Fruit fly (Drosophila melanogaster) whole organism, embryonic: ENCODE measurements around the gene SkpD.

ENCODE experiments used
- Ada2b ChIP-seq: fragments of 200-800 bp; sonication (Bioruptor generic); IDR thresholded peaks from 2 replicates; pipeline ENCODE4 v1.3.6; 2022; ENCODE audit warnings: missing biosample characterization, missing genetic modification characterization
- BEAF-32 ChIP-seq: fragments of 200-800 bp; sonication (Bioruptor generic); optimal IDR thresholded peaks from 3 replicates; lab custom pipeline; 2017; ENCODE audit warnings: missing biosample characterization, missing genetic modification characterization, mild to moderate bottlenecking, moderate library complexity, missing genetic modification reagents
- CG1024 ChIP-seq: fragments of 200-800 bp; sonication (Bioruptor generic); IDR thresholded peaks from 2 replicates; pipeline ENCODE4 v1.3.6; 2022; ENCODE audit warnings: missing biosample characterization, missing genetic modification characterization
- CG10366 ChIP-seq: fragments of 200-800 bp; sonication (Bioruptor generic); IDR thresholded peaks from 2 replicates; pipeline ENCODE4 v1.3.6; 2022; ENCODE audit warnings: missing biosample characterization, missing genetic modification characterization
- CG10959 ChIP-seq: fragments of 200-800 bp; sonication (Bioruptor generic); IDR thresholded peaks from 2 replicates; pipeline ENCODE4 v1.3.6; 2022; ENCODE audit warnings: missing biosample characterization, missing genetic modification characterization
- CG11093 ChIP-seq: fragments of 200-800 bp; sonication (Bioruptor generic); IDR thresholded peaks from 3 replicates; pipeline ENCODE4 v1.3.6; 2022; ENCODE audit warnings: missing biosample characterization, missing genetic modification characterization
- CG11504 ChIP-seq: fragments of 200-800 bp; sonication (Bioruptor generic); optimal IDR thresholded peaks from 3 replicates; lab custom pipeline; 2019; ENCODE audit warnings: missing biosample characterization, mild to moderate bottlenecking, missing genetic modification characterization, moderate library complexity
- CG12219 ChIP-seq: fragments of 200-800 bp; sonication (Bioruptor generic); optimal IDR thresholded peaks from 3 replicates; lab custom pipeline; 2018; ENCODE audit warnings: missing biosample characterization, mild to moderate bottlenecking, missing genetic modification characterization
- CG12744 ChIP-seq: fragments of 200-800 bp; sonication (Bioruptor generic); optimal IDR thresholded peaks from 2 replicates; lab custom pipeline; 2016; ENCODE audit warnings: missing biosample characterization, missing genetic modification characterization
- CG13624 ChIP-seq: fragments of 200-800 bp; sonication (Bioruptor generic); optimal IDR thresholded peaks from 2 replicates; lab custom pipeline; 2016; ENCODE audit warnings: missing biosample characterization, missing genetic modification characterization
- CG14860 ChIP-seq: fragments of 200-800 bp; sonication (Bioruptor generic); IDR thresholded peaks from 3 replicates; pipeline ENCODE4 v1.3.6; 2022; ENCODE audit warnings: missing biosample characterization, missing genetic modification characterization; ENCODE audit not compliant: partially characterized antibody
- CG14965 ChIP-seq: fragments of 200-800 bp; sonication (Bioruptor generic); optimal IDR thresholded peaks from 2 replicates; lab custom pipeline; 2016; ENCODE audit warnings: missing biosample characterization, missing genetic modification characterization, borderline replicate concordance
- CG15479 ChIP-seq: fragments of 200-800 bp; sonication (Bioruptor generic); optimal IDR thresholded peaks from 3 replicates; lab custom pipeline; 2019; ENCODE audit warnings: missing biosample characterization, mild to moderate bottlenecking, missing genetic modification characterization, moderate library complexity
- CG15514 ChIP-seq: fragments of 200-800 bp; sonication (Bioruptor generic); optimal IDR thresholded peaks from 3 replicates; lab custom pipeline; 2017; ENCODE audit warnings: missing biosample characterization, missing genetic modification characterization, mild to moderate bottlenecking, moderate library complexity, missing genetic modification reagents
- CG34224 ChIP-seq: fragments of 200-800 bp; sonication (Bioruptor generic); IDR thresholded peaks from 3 replicates; pipeline ENCODE4 v1.3.6; 2022; ENCODE audit warnings: missing biosample characterization, missing genetic modification characterization; ENCODE audit not compliant: partially characterized antibody
- CG4328 ChIP-seq: fragments of 200-800 bp; sonication (Bioruptor generic); optimal IDR thresholded peaks from 3 replicates; lab custom pipeline; 2017; ENCODE audit warnings: missing biosample characterization, missing genetic modification reagents, missing genetic modification characterization
- CG4707 ChIP-seq: fragments of 200-800 bp; sonication (Bioruptor generic); optimal IDR thresholded peaks from 2 replicates; lab custom pipeline; 2018; ENCODE audit warnings: missing biosample characterization, mild to moderate bottlenecking, missing genetic modification characterization, moderate library complexity
- CG7372 ChIP-seq: fragments of 200-800 bp; sonication (Bioruptor generic); IDR thresholded peaks from 2 replicates; pipeline ENCODE4 v1.3.6; 2022; ENCODE audit warnings: missing biosample characterization, missing genetic modification characterization
- CG7556 ChIP-seq: fragments of 200-800 bp; sonication (Bioruptor generic); optimal IDR thresholded peaks from 2 replicates; lab custom pipeline; 2017; ENCODE audit warnings: missing biosample characterization, mild to moderate bottlenecking, missing genetic modification characterization
- CG9609 ChIP-seq: fragments of 200-800 bp; sonication (Bioruptor generic); optimal IDR thresholded peaks from 3 replicates; lab custom pipeline; 2016; ENCODE audit warnings: missing biosample characterization, missing genetic modification characterization
- CkIIα-i1 ChIP-seq: fragments of 200-800 bp; sonication (Bioruptor generic); IDR thresholded peaks from 2 replicates; pipeline ENCODE4 v1.3.6; 2022; ENCODE audit warnings: missing biosample characterization, missing genetic modification characterization
- Drgx ChIP-seq: fragments of 200-800 bp; sonication (Bioruptor generic); IDR thresholded peaks from 2 replicates; pipeline ENCODE4 v1.3.6; 2022; ENCODE audit warnings: missing biosample characterization, missing genetic modification characterization
- Fer2 ChIP-seq: fragments of 200-800 bp; sonication (Bioruptor generic); optimal IDR thresholded peaks from 2 replicates; lab custom pipeline; 2018; ENCODE audit warnings: missing biosample characterization, mild to moderate bottlenecking, missing genetic modification characterization, moderate library complexity
- MESR4 ChIP-seq: fragments of 200-800 bp; sonication (Bioruptor generic); optimal IDR thresholded peaks from 2 replicates; lab custom pipeline; 2018; ENCODE audit warnings: missing biosample characterization, mild to moderate bottlenecking, missing genetic modification characterization, moderate library complexity
- MTF-1 ChIP-seq: fragments of 200-800 bp; sonication (Bioruptor generic); optimal IDR thresholded peaks from 2 replicates; lab custom pipeline; 2018; ENCODE audit warnings: missing biosample characterization, mild to moderate bottlenecking, missing genetic modification characterization, borderline replicate concordance
- NC2α ChIP-seq: fragments of 200-800 bp; sonication (Bioruptor generic); optimal IDR thresholded peaks from 2 replicates; lab custom pipeline; 2016; ENCODE audit warnings: missing biosample characterization, missing genetic modification characterization
- Optix ChIP-seq: fragments of 200-800 bp; sonication (Bioruptor generic); IDR thresholded peaks from 3 replicates; pipeline ENCODE4 v1.3.6; 2022; ENCODE audit warnings: missing biosample characterization, missing genetic modification characterization
- Scr ChIP-seq: fragments of 200-800 bp; sonication (Bioruptor generic); IDR thresholded peaks from 2 replicates; pipeline ENCODE4 v1.3.6; 2022; ENCODE audit warnings: missing biosample characterization, missing genetic modification characterization; ENCODE audit not compliant: partially characterized antibody
- Sin3A ChIP-seq: fragments of >200 bp; optimal IDR thresholded peaks from 2 replicates; lab custom pipeline; 2018
- Trl ChIP-seq, 3 experiments: fragments of >200 bp in 2 of 3; fragments of 200-800 bp in 1 of 3; sonication (Bioruptor generic) in 1 of 3; optimal IDR thresholded peaks; 2 replicates in 1 of 3; 3 replicates in 2 of 3; lab custom pipeline; 2016 to 2017; ENCODE audit warnings: missing biosample characterization in 1 of 3, missing genetic modification characterization in 1 of 3
- Usf ChIP-seq: fragments of 200-800 bp; sonication (Bioruptor generic); optimal IDR thresholded peaks from 2 replicates; lab custom pipeline; 2017; ENCODE audit warnings: missing genotype, missing biosample characterization, missing genetic modification characterization
- amos ChIP-seq: fragments of 200-800 bp; sonication (Bioruptor generic); IDR thresholded peaks from 2 replicates; pipeline ENCODE4 v1.3.6; 2022; ENCODE audit warnings: missing biosample characterization, missing genetic modification characterization; ENCODE audit not compliant: partially characterized antibody
- ase ChIP-seq: fragments of 200-800 bp; sonication (Bioruptor generic); IDR thresholded peaks from 3 replicates; pipeline ENCODE4 v1.3.6; 2022; ENCODE audit warnings: missing biosample characterization, missing genetic modification characterization
- bbx ChIP-seq: fragments of 200-800 bp; sonication (Bioruptor generic); IDR thresholded peaks from 2 replicates; pipeline ENCODE4 v1.3.6; 2022; ENCODE audit warnings: missing biosample characterization, missing genetic modification characterization; ENCODE audit not compliant: partially characterized antibody
- corto ChIP-seq: fragments of 200-800 bp; sonication (Bioruptor generic); optimal IDR thresholded peaks from 2 replicates; lab custom pipeline; 2016; ENCODE audit warnings: missing biosample characterization, mild to moderate bottlenecking, missing genetic modification characterization, moderate library complexity
- da ChIP-seq: fragments of 200-800 bp; sonication (Bioruptor generic); optimal IDR thresholded peaks from 2 replicates; lab custom pipeline; 2016; ENCODE audit warnings: missing biosample characterization, missing genetic modification characterization
- exex ChIP-seq: fragments of 200-800 bp; sonication (Bioruptor generic); optimal IDR thresholded peaks from 4 replicates; lab custom pipeline; 2018; ENCODE audit warnings: missing biosample characterization, mild to moderate bottlenecking, missing genetic modification characterization, moderate library complexity
- fd102C ChIP-seq: fragments of 200-800 bp; sonication (Bioruptor generic); optimal IDR thresholded peaks from 2 replicates; lab custom pipeline; 2018; ENCODE audit warnings: missing biosample characterization, mild to moderate bottlenecking, missing genetic modification characterization, moderate library complexity
- gem ChIP-seq: fragments of 200-800 bp; sonication (Bioruptor generic); optimal IDR thresholded peaks from 2 replicates; lab custom pipeline; 2019; ENCODE audit warnings: missing biosample characterization, mild to moderate bottlenecking, missing genetic modification characterization, moderate library complexity
- grau ChIP-seq: fragments of 200-800 bp; optimal IDR thresholded peaks from 3 replicates; lab custom pipeline; 2019; ENCODE audit warnings: missing biosample characterization, mild to moderate bottlenecking, missing genetic modification characterization, moderate library complexity
- hb ChIP-seq: fragments of 200-800 bp; sonication (Bioruptor generic); IDR thresholded peaks from 3 replicates; pipeline ENCODE4 v1.3.6; 2022; ENCODE audit warnings: missing biosample characterization, missing genetic modification characterization; ENCODE audit not compliant: partially characterized antibody
- nerfin-2 ChIP-seq: fragments of 200-800 bp; sonication (Bioruptor generic); IDR thresholded peaks from 2 replicates; pipeline ENCODE4 v1.3.6; 2022; ENCODE audit warnings: missing biosample characterization, missing genetic modification characterization; ENCODE audit not compliant: partially characterized antibody
- pzg ChIP-seq: fragments of 200-800 bp; sonication (Bioruptor generic); optimal IDR thresholded peaks from 3 replicates; lab custom pipeline; 2018; ENCODE audit warnings: missing biosample characterization, mild to moderate bottlenecking, missing genetic modification characterization, moderate library complexity
- sd ChIP-seq: fragments of 200-800 bp; sonication (Bioruptor generic); optimal IDR thresholded peaks from 3 replicates; lab custom pipeline; 2018; ENCODE audit warnings: missing biosample characterization, mild to moderate bottlenecking, missing genetic modification characterization, moderate library complexity
- ssp ChIP-seq: fragments of 200-800 bp; sonication (Bioruptor generic); IDR thresholded peaks from 2 replicates; pipeline ENCODE4 v1.3.6; 2022; ENCODE audit warnings: missing biosample characterization, missing genetic modification characterization
- stc ChIP-seq: fragments of 200-800 bp; sonication (Bioruptor generic); IDR thresholded peaks from 2 replicates; pipeline ENCODE4 v1.3.6; 2022; ENCODE audit warnings: missing biosample characterization, missing genetic modification characterization
- tap ChIP-seq: fragments of 200-800 bp; optimal IDR thresholded peaks from 3 replicates; lab custom pipeline; 2019; ENCODE audit warnings: missing biosample characterization, mild to moderate bottlenecking, missing genetic modification characterization, moderate library complexity
- tll ChIP-seq, 2 experiments: fragments of 200-800 bp in 1 of 2; fragments of >200 bp in 1 of 2; sonication (Bioruptor generic) in 1 of 2; optimal IDR thresholded peaks; 2 replicates each; lab custom pipeline; 2017 to 2019; ENCODE audit warnings: missing biosample characterization in 2 of 2, missing genetic modification characterization in 2 of 2, mild to moderate bottlenecking in 1 of 2, moderate library complexity in 1 of 2
- vnd ChIP-seq: fragments of 200-800 bp; sonication (Bioruptor generic); IDR thresholded peaks from 3 replicates; pipeline ENCODE4 v1.3.6; 2022; ENCODE audit warnings: missing biosample characterization, missing genetic modification characterization; ENCODE audit not compliant: partially characterized antibody
- zen ChIP-seq: fragments of 200-800 bp; sonication (Bioruptor generic); optimal IDR thresholded peaks from 3 replicates; lab custom pipeline; 2018; ENCODE audit warnings: missing biosample characterization, mild to moderate bottlenecking, missing genetic modification characterization, moderate library complexity

Gene SkpD

DNA sequence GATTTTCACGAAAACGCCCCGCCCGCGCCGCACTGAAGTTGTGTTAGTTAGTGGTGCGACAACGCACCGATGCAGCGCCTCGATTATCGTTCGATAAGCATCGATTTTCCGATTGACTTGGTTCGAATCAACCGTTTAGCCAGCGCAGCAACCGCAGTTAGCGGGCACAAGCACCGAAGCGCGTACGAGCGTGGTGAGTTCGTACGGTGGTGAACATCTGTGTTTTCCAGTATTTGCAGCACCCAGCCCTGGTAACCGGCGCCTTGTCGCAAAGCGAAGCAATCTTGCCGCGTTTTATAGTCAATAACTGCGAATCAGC lies 39.4 kb downstream of the SkpD start, which contains the start of the genes pico and Nup205 (continued):
- TF ChIP-seq CG13624 (GFP tag; lab: Kevin White, UChicago): peak; percentile 62
- no peak for TF ChIP-seq CG11504 (tag; lab: Kevin White, UChicago)
- TF ChIP-seq sd: no peak
- TF ChIP-seq amos (GFP tag; lab: Robert Waterston, UW): peak; percentile 81
- TF ChIP-seq Optix (GFP tag; lab: Robert Waterston, UW): no peak
- no peak for TF ChIP-seq ase (GFP tag; lab: Robert Waterston, UW)
- TF ChIP-seq CG4328 (GFP tag; lab: Kevin White, UChicago): no peak
- peak; percentile 19 for TF ChIP-seq MTF-1 (GFP tag; lab: Kevin White, UChicago)
- TF ChIP-seq ssp (GFP tag; lab: Robert Waterston, UW): no peak
- peak; percentile 68 for TF ChIP-seq CG34224 (GFP tag; lab: Robert Waterston, UW)
- peak; percentile 68 for TF ChIP-seq Scr (GFP tag; lab: Robert Waterston, UW)
- peak; percentile 57 for TF ChIP-seq Sin3A (lab: Kevin White, UChicago)
- no peak for TF ChIP-seq CG15479
- TF ChIP-seq CG14965 (GFP tag; lab: Kevin White, UChicago): no peak
- TF ChIP-seq grau (tag; lab: Kevin White, UChicago): no peak
- no peak for TF ChIP-seq CG1024
- TF ChIP-seq corto (GFP tag; lab: Kevin White, UChicago): no peak
- no peak for TF ChIP-seq Ada2b (GFP tag; lab: Robert Waterston, UW)
- no peak for TF ChIP-seq gem
- TF ChIP-seq CG14860 (GFP tag; lab: Robert Waterston, UW): peak; percentile 55; the same call in 1 of the 3 replicates
- no peak for TF ChIP-seq Drgx (GFP tag; lab: Robert Waterston, UW)
- TF ChIP-seq CG7372 (GFP tag; lab: Robert Waterston, UW): no peak
- peak; percentile 65 for TF ChIP-seq MESR4
- TF ChIP-seq CG12744 (GFP tag; lab: Kevin White, UChicago): no peak
- no peak for TF ChIP-seq CG11093
- no peak for TF ChIP-seq CG12219 (GFP tag; lab: Kevin White, UChicago)
- TF ChIP-seq CG7556 (GFP tag; lab: Kevin White, UChicago): no peak
- no peak for TF ChIP-seq NC2α (GFP tag; lab: Kevin White, UChicago)
- TF ChIP-seq Fer2 (tag; lab: Kevin White, UChicago): no peak
- TF ChIP-seq fd102C (GFP tag; lab: Kevin White, UChicago): no peak
- no peak for TF ChIP-seq tll (GFP tag; optimal IDR thresholded peaks at IDR 0.05; lab: Kevin White, UChicago)
- no peak for TF ChIP-seq CG10959 (GFP tag; lab: Robert Waterston, UW)
- peak; percentile 78 for TF ChIP-seq BEAF-32 (GFP tag; lab: Kevin White, UChicago)
- peak; percentile 99 for TF ChIP-seq pzg
- peak; percentile 25 for TF ChIP-seq zen (tag; lab: Kevin White, UChicago)
- TF ChIP-seq, all 482 proteins: peak for 181

DNA sequence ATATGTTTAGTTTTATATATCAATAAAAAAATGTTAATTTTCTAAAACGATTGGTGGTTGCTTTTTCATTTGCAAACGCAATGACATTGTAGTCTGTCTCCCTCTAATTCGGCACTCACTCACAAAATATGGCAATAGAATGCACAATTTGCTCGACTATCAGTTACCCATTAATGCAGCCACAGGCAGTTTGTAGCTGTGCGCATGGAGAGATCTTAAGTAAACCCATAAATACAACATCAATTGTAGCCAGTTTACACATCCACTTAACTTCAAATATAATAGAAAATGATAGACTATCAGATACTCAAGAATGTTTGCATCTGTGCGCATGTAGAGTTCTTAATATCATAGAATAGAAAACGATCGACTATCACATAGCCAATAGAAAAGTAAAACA lies 46.8 kb downstream of the SkpD start:
- TF ChIP-seq Trl (optimal IDR thresholded peaks at IDR 0.05; lab: Kevin White, UChicago) (no peak), Trl (GFP tag; optimal IDR thresholded peaks at IDR 0.05; lab: Kevin White, UChicago) (no peak), Usf (GFP tag; lab: Kevin White, UChicago) (no peak), vnd (GFP tag; lab: Robert Waterston, UW) (peak; percentile 81; the same call in 2 of the 3 replicates), hb (GFP tag; lab: Robert Waterston, UW) (peak; percentile 81), CG9609 (GFP tag; lab: Kevin White, UChicago) (no peak), CG4707 (GFP tag; lab: Kevin White, UChicago) (no peak), da (GFP tag; lab: Kevin White, UChicago) (no peak), pzg (no peak), stc (GFP tag; lab: Robert Waterston, UW) (no peak), exex (no peak), CkIIα-i1 (GFP tag; lab: Robert Waterston, UW) (no peak), CG10366 (GFP tag; lab: Robert Waterston, UW) (no peak), tap (tag; lab: Kevin White, UChicago) (no peak), bbx (GFP tag; lab: Robert Waterston, UW) (peak; percentile 55; the same call in 1 of the 2 replicates), nerfin-2 (GFP tag; lab: Robert Waterston, UW) (peak; percentile 66; the same call in 1 of the 2 replicates), CG15514 (GFP tag; lab: Kevin White, UChicago) (no peak)
